Worm (Caenorhabditis elegans) whole organism, early embryonic: ENCODE results near the gene F55G7.1.

Source experiments
- B0310.2 ChIP-seq: sonication (generic microtip); optimal IDR thresholded peaks from 2 replicates; lab custom pipeline; 2016; ENCODE audit warnings: mild to moderate bottlenecking, missing genetic modification characterization, missing compliant biosample characterization
- aly-1 ChIP-seq: sonication (generic microtip); optimal IDR thresholded peaks from 2 replicates; lab custom pipeline; 2016; ENCODE audit warnings: missing genetic modification characterization, missing compliant biosample characterization
- ama-1 ChIP-seq: fragments of 150-350 bp; optimal IDR thresholded peaks from 2 replicates; lab custom pipeline; 2014
- ets-7 ChIP-seq: sonication (generic microtip); optimal IDR thresholded peaks from 2 replicates; lab custom pipeline; 2016; ENCODE audit warnings: missing genotype, missing genetic modification characterization, missing compliant biosample characterization
- flt-1 ChIP-seq: fragments of 200-800 bp; sonication (Bioruptor generic); IDR thresholded peaks from 2 replicates; pipeline ENCODE4 v1.3.6; 2022; ENCODE audit warnings: missing genetic modification characterization, missing compliant biosample characterization
- hmbx-1 ChIP-seq: sonication (generic microtip); optimal IDR thresholded peaks from 2 replicates; lab custom pipeline; 2016; ENCODE audit warnings: mild to moderate bottlenecking, missing genetic modification characterization, missing compliant biosample characterization
- hmg-4 ChIP-seq: fragments of 200-800 bp; sonication (Bioruptor generic); optimal IDR thresholded peaks from 2 replicates; lab custom pipeline; 2018; ENCODE audit warnings: mild to moderate bottlenecking, missing genetic modification characterization, missing compliant biosample characterization
- pes-1 ChIP-seq: fragments of 200-800 bp; sonication (Bioruptor generic); IDR thresholded peaks from 2 replicates; pipeline ENCODE4 v1.3.6; 2022; ENCODE audit warnings: missing genetic modification reagents, missing genetic modification characterization, missing compliant biosample characterization
- scrt-1 ChIP-seq: fragments of 200-800 bp; sonication (Bioruptor generic); IDR thresholded peaks from 2 replicates; pipeline ENCODE4 v1.3.6; 2022; ENCODE audit warnings: missing genetic modification characterization, missing compliant biosample characterization
- sea-1 ChIP-seq: fragments of 200-800 bp; sonication (Bioruptor generic); conservative IDR thresholded peaks from 2 replicates; pipeline ENCODE4 v1.3.6; 2022; ENCODE audit warnings: missing genetic modification characterization, missing compliant biosample characterization
- tbx-37 ChIP-seq: fragments of 200-800 bp; sonication (Bioruptor generic); conservative IDR thresholded peaks from 2 replicates; pipeline ENCODE4 v1.3.6; 2022; ENCODE audit warnings: missing genetic modification reagents, missing genetic modification characterization, missing compliant biosample characterization
- tra-4 ChIP-seq: sonication (generic microtip); optimal IDR thresholded peaks from 2 replicates; lab custom pipeline; 2017; ENCODE audit warnings: missing genetic modification characterization, missing compliant biosample characterization

- no peak for TF ChIP-seq hmg-4 (GFP tag; lab: Kevin White, UChicago)
- no peak for TF ChIP-seq ama-1 (lab: Kevin White, UChicago)
- TF ChIP-seq sea-1, result no peak
- TF ChIP-seq hmbx-1, result no peak
- TF ChIP-seq B0310.2 (tag; lab: Kevin White, UChicago), result no peak
- no peak for TF ChIP-seq tra-4 (tag; lab: Kevin White, UChicago)
- no peak for TF ChIP-seq flt-1
- no peak for TF ChIP-seq ets-7
- TF ChIP-seq scrt-1 (GFP tag; lab: Robert Waterston, UW), result no peak
- no peak for TF ChIP-seq pes-1 (GFP tag; lab: Robert Waterston, UW)
- no peak for TF ChIP-seq aly-1 (tag; lab: Kevin White, UChicago)
- no peak for TF ChIP-seq tbx-37 (GFP tag; lab: Robert Waterston, UW)
These were observed 40.3 kb downstream of the F55G7.1 start for ce11 chrX:11964555-11964954.
